Worm (Caenorhabditis elegans) whole organism, dauer: Measurements from ENCODE around the gene Y73B6BL.288.
"Not testable (repeated sequence)": the region's sequence is repeated elsewhere in the genome, so short reads cannot be mapped to it uniquely, and the experiment has no call there.

Experiments
- unc-62 ChIP-seq: sonication (generic microtip); optimal IDR thresholded peaks from 2 replicates; lab custom pipeline; 2017; ENCODE audit warnings: missing biosample characterization, missing genetic modification reagents, missing genetic modification characterization

Gene Y73B6BL.288

ce11 chrIV:6342431-6342830 lies at the start of gene Y73B6BL.288:
Gene Y73B6BL.288 (minus strand): TSS chrIV:6342531.
- no peak for TF ChIP-seq unc-62

ce11 chrIV:6391566-6391965 lies 49.2 kb upstream of the Y73B6BL.288 start:
- TF ChIP-seq unc-62: no peak

- TF ChIP-seq unc-62: no peak
These were observed 46.2 kb upstream of the Y73B6BL.288 start for ce11 chrIV:6388550-6388949.

ce11 chrIV:6385010-6385409 lies 42.7 kb upstream of the Y73B6BL.288 start:
- no peak for TF ChIP-seq unc-62

- no peak for TF ChIP-seq unc-62
These were observed 41.6 kb upstream of the Y73B6BL.288 start, which contains the start of gene shl-1 for ce11 chrIV:6383970-6384369. Gene shl-1 (minus strand): TSS chrIV:6384070.

ce11 chrIV:6378398-6378797 lies 36.1 kb upstream of the Y73B6BL.288 start:
- no peak for TF ChIP-seq unc-62

ce11 chrIV:6377335-6378069 lies 35.2 kb upstream of the Y73B6BL.288 start:
- no peak for TF ChIP-seq unc-62

ce11 chrIV:6376473-6377115 lies 34.3 kb upstream of the Y73B6BL.288 start, which contains the start of the genes hrpf-2 and bli-6:
Gene hrpf-2 (minus strand): TSS chrIV:6376523.
Gene bli-6 (plus strand): TSS chrIV:6377065.
- no peak for TF ChIP-seq unc-62

- TF ChIP-seq unc-62: no peak
These were observed 31.4 kb upstream of the Y73B6BL.288 start for ce11 chrIV:6373721-6374120.

- TF ChIP-seq unc-62: no peak
These were observed 30.7 kb upstream of the Y73B6BL.288 start, which contains the start of gene smg-3 for ce11 chrIV:6372993-6373392. Gene smg-3 (minus strand): TSS chrIV:6373093.

- TF ChIP-seq unc-62: no peak
These were observed 29.9 kb upstream of the Y73B6BL.288 start for ce11 chrIV:6372267-6372666.

ce11 chrIV:6369489-6369888 lies 27.2 kb upstream of the Y73B6BL.288 start:
- no peak for TF ChIP-seq unc-62

ce11 chrIV:6366032-6366431 lies 23.7 kb upstream of the Y73B6BL.288 start:
- TF ChIP-seq unc-62: no peak

- no peak for TF ChIP-seq unc-62
These were observed 22.7 kb upstream of the Y73B6BL.288 start, which contains the start of gene Y73B6BL.270 for ce11 chrIV:6365045-6365444. Gene Y73B6BL.270 (plus strand): TSS chrIV:6365345.

- TF ChIP-seq unc-62: no peak
These were observed 21.3 kb upstream of the Y73B6BL.288 start for ce11 chrIV:6363604-6364003.

ce11 chrIV:6361668-6362067 lies 19.3 kb upstream of the Y73B6BL.288 start, which contains the start of gene Y73B6BL.47:
Gene Y73B6BL.47 (plus strand): TSS chrIV:6361968.
- no peak for TF ChIP-seq unc-62

ce11 chrIV:6347213-6347612 lies 4.9 kb upstream of the Y73B6BL.288 start, which contains the start of gene Y73B6BL.289:
Gene Y73B6BL.289 (plus strand): TSS chrIV:6347513.
- not testable (repeated sequence) for TF ChIP-seq unc-62

- TF ChIP-seq unc-62: no peak
These were observed 545 bp upstream of the Y73B6BL.288 start, which contains the start of gene Y73B6BL.14 for ce11 chrIV:6342876-6343275. Gene Y73B6BL.14 (minus strand): TSS chrIV:6342976.
